Worm (Caenorhabditis elegans) whole organism, midembryonic: ENCODE results near the gene bath-9.

Experiments used
- T22C8.4 ChIP-seq: fragments of 200-800 bp; sonication (Bioruptor generic); IDR thresholded peaks from 2 replicates; pipeline ENCODE4 v1.3.6; 2022; ENCODE audit warnings: missing genetic modification characterization, missing compliant biosample characterization
- cog-1 ChIP-seq: sonication (generic microtip); optimal IDR thresholded peaks from 2 replicates; lab custom pipeline; 2016; ENCODE audit warnings: missing genetic modification characterization, missing compliant biosample characterization
- flt-1 ChIP-seq: fragments of 200-800 bp; sonication (Bioruptor generic); IDR thresholded peaks from 2 replicates; pipeline ENCODE4 v1.3.6; 2022; ENCODE audit warnings: missing genetic modification characterization, missing compliant biosample characterization
- klf-2 ChIP-seq: fragments of 200-800 bp; sonication (Bioruptor generic); conservative IDR thresholded peaks from 2 replicates; pipeline ENCODE4 v1.3.6; 2022; ENCODE audit warnings: missing genetic modification reagents, missing genetic modification characterization, missing compliant biosample characterization
- med-1 ChIP-seq: sonication (generic microtip); optimal IDR thresholded peaks from 2 replicates; lab custom pipeline; 2017; ENCODE audit warnings: missing genetic modification characterization, mild to moderate bottlenecking, missing compliant biosample characterization, antibody characterized with exemption, missing genetic modification reagents; ENCODE audit not compliant: insufficient read depth
- ref-1 ChIP-seq: fragments of 200-800 bp; sonication (Bioruptor generic); conservative IDR thresholded peaks from 2 replicates; pipeline ENCODE4 v1.3.6; 2022; ENCODE audit warnings: missing genetic modification reagents, missing genetic modification characterization, missing compliant biosample characterization
- tab-1 ChIP-seq: fragments of 200-800 bp; sonication (Bioruptor generic); IDR thresholded peaks from 2 replicates; pipeline ENCODE4 v1.3.6; 2022; ENCODE audit warnings: missing genetic modification characterization, missing compliant biosample characterization
- ztf-23 ChIP-seq: fragments of 200-800 bp; sonication (Bioruptor generic); IDR thresholded peaks from 2 replicates; pipeline ENCODE4 v1.3.6; 2022; ENCODE audit warnings: missing genetic modification reagents, missing genetic modification characterization, missing compliant biosample characterization
- ztf-29 ChIP-seq: fragments of 200-800 bp; sonication (Bioruptor generic); IDR thresholded peaks from 2 replicates; pipeline ENCODE4 v1.3.6; 2022; ENCODE audit warnings: missing genetic modification reagents, missing genetic modification characterization, missing compliant biosample characterization

Gene bath-9

DNA sequence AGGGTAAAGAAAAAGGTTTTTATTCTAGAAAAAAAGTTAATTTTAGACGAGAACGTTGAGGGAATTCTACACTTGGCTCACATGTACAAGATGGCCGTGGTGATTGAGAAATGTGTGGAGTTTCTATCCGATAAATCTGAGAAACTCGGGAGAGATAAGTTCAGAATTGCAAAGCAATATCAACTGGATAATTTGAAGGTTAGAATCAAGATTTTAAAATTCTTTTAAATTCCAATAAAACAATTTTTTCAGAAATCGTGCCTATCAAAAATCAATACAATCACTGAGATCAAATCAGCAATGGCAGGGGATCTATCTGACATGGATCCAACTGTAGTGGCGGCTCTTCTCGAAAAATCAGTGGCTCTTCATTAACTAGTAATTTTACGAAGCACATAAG is 1.4 kb downstream of the bath-9 start, which contains the start of gene Y49F6C.2:
Y49F6C.2 (plus strand) TSS at position 301 of the 400 bp plus-strand sequence.
- no peak for TF ChIP-seq ztf-23 (GFP tag; lab: Robert Waterston, UW)
- TF ChIP-seq flt-1 (GFP tag; lab: Robert Waterston, UW): no peak
- no peak for TF ChIP-seq T22C8.4 (GFP tag; lab: Robert Waterston, UW)
- TF ChIP-seq cog-1 (tag; lab: Kevin White, UChicago): no peak
- no peak for TF ChIP-seq tab-1 (GFP tag; lab: Robert Waterston, UW)
- no peak for TF ChIP-seq klf-2 (GFP tag; lab: Robert Waterston, UW)
- TF ChIP-seq ztf-29 (GFP tag; lab: Robert Waterston, UW): no peak
- no peak for TF ChIP-seq med-1
- no peak for TF ChIP-seq ref-1

DNA sequence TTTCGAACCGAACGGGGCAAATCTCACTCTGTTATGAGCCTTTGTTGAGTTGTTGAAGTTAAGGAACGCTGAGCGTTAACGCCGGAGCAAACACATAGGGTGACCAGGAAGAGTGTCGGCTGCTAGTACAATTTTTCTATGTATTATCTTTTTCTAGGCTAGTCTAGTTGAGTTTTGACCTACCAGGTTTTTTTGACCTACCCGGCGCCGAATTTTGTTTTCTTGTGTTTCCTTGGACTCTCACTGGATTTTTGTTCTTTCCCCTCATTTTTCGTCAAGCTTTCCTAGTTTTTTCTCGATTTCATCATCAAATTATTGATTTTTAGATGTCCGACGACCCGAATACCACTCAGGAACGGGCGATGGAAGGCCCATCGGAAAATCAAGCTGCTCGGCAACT is 4.6 kb downstream of the bath-9 start, which contains the start of gene T06D4.1:
T06D4.1 (plus strand) TSS at position 321 of the 400 bp plus-strand sequence.
- TF ChIP-seq tab-1 (GFP tag; lab: Robert Waterston, UW) (no peak), ztf-23 (GFP tag; lab: Robert Waterston, UW) (no peak), klf-2 (GFP tag; lab: Robert Waterston, UW) (no peak), cog-1 (tag; lab: Kevin White, UChicago) (no peak), ref-1 (no peak), flt-1 (GFP tag; lab: Robert Waterston, UW) (no peak), T22C8.4 (GFP tag; lab: Robert Waterston, UW) (no peak), med-1 (no peak), ztf-29 (GFP tag; lab: Robert Waterston, UW) (no peak)

DNA sequence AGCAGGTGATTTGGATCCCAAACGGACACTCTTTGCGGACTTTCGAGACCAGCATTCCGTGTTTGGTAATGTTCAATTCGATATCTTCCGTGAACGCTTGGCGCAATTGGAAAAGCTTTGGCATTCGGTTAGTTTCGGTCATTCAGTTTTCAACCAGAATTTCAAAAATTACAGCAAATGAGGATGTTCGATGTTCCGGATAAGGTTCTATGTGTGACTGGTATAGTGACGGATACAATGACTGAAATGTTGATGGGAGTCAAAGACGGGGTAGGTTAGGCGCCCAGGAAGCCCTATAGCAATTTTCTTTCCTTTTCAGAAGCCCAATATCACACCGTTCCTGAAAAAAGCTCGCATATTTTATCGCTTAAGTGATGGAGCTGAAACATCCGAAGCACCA is 6.2 kb downstream of the bath-9 start:
- TF ChIP-seq T22C8.4 (GFP tag; lab: Robert Waterston, UW): no peak
- TF ChIP-seq flt-1 (GFP tag; lab: Robert Waterston, UW): no peak
- TF ChIP-seq tab-1 (GFP tag; lab: Robert Waterston, UW): no peak
- no peak for TF ChIP-seq ztf-29 (GFP tag; lab: Robert Waterston, UW)
- TF ChIP-seq klf-2 (GFP tag; lab: Robert Waterston, UW): no peak
- TF ChIP-seq ztf-23 (GFP tag; lab: Robert Waterston, UW): no peak
- no peak for TF ChIP-seq ref-1
- no peak for TF ChIP-seq med-1
- no peak for TF ChIP-seq cog-1 (tag; lab: Kevin White, UChicago)

DNA sequence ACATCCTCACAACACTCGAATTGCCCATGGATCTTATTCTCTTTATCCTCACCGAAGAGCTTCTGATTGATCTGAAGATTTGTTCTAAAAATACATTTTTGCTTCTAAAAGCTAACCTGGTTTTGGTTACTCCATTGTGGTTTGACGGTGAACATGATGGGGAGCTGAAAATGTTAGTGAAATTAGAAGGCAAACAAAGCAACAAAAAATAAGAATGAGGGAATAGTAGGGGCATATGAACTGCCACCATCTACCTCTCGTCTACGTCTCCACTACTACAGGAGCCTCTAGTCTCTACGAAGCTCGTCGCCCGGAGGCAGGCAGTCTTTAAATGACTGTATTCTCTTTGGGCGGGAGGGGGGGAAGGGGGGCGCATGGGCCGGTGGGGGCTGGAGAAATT is 8.8 kb downstream of the bath-9 start, which contains the start of gene T06D4.2:
T06D4.2 (minus strand) TSS at position 170 of the 400 bp plus-strand sequence.
- TF ChIP-seq klf-2 (GFP tag; lab: Robert Waterston, UW): no peak
- no peak for TF ChIP-seq tab-1 (GFP tag; lab: Robert Waterston, UW)
- TF ChIP-seq ref-1: no peak
- TF ChIP-seq med-1: no peak
- TF ChIP-seq ztf-23 (GFP tag; lab: Robert Waterston, UW): no peak
- TF ChIP-seq flt-1 (GFP tag; lab: Robert Waterston, UW): no peak
- no peak for TF ChIP-seq ztf-29 (GFP tag; lab: Robert Waterston, UW)
- TF ChIP-seq cog-1 (tag; lab: Kevin White, UChicago): no peak
- TF ChIP-seq T22C8.4 (GFP tag; lab: Robert Waterston, UW): no peak

DNA sequence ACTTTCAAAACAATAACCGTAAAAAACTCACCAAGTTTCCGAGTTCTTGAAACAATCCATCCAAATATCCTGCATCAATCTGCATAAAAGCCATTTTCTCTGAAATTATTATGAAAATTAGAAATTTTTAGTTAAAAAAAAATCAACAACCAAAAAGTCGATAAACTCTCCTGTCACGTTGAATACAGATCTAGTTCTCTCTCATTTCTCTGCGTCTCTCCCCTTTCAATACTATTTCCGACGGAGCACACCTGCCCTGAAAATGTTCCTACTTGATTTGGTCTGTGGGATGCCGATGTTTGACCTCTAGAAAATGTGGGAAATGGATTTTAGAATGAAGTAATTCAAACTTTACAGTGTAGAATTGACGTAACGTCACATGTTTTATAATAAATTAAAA is 10.6 kb downstream of the bath-9 start, which contains the start of gene T06D4.6:
T06D4.6 (minus strand) TSS at position 101 of the 400 bp plus-strand sequence.
- TF ChIP-seq med-1: no peak
- TF ChIP-seq ref-1: no peak
- TF ChIP-seq tab-1 (GFP tag; lab: Robert Waterston, UW): no peak
- no peak for TF ChIP-seq cog-1 (tag; lab: Kevin White, UChicago)
- no peak for TF ChIP-seq T22C8.4 (GFP tag; lab: Robert Waterston, UW)
- no peak for TF ChIP-seq flt-1 (GFP tag; lab: Robert Waterston, UW)
- TF ChIP-seq klf-2 (GFP tag; lab: Robert Waterston, UW): no peak
- TF ChIP-seq ztf-29 (GFP tag; lab: Robert Waterston, UW): no peak
- TF ChIP-seq ztf-23 (GFP tag; lab: Robert Waterston, UW): no peak

DNA sequence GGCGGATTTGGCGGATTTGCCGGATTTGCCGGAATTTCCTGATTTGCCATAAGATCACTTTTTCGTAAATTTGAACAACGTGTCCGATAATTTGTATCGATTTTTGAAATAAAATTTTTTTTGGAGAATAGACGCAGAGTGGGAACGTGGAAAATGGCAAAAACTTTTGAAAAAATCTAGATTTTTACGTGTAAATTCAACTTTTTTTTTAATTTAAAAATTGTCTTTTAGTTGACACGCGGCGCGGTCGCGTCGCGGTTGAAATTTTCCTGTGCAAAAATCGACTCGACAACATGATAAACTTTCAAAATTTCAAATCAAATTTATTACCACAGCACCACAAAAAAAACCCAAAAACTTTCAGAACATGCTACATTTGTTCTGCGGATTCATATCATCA is 18.6 kb downstream of the bath-9 start, which contains the start of gene nep-20:
nep-20 (minus strand) TSS at position 101 of the 400 bp plus-strand sequence.
- TF ChIP-seq ref-1: no peak
- TF ChIP-seq flt-1 (GFP tag; lab: Robert Waterston, UW): no peak
- no peak for TF ChIP-seq tab-1 (GFP tag; lab: Robert Waterston, UW)
- no peak for TF ChIP-seq med-1
- no peak for TF ChIP-seq klf-2 (GFP tag; lab: Robert Waterston, UW)
- TF ChIP-seq T22C8.4 (GFP tag; lab: Robert Waterston, UW): no peak
- TF ChIP-seq cog-1 (tag; lab: Kevin White, UChicago): no peak
- TF ChIP-seq ztf-29 (GFP tag; lab: Robert Waterston, UW): no peak
- no peak for TF ChIP-seq ztf-23 (GFP tag; lab: Robert Waterston, UW)

DNA sequence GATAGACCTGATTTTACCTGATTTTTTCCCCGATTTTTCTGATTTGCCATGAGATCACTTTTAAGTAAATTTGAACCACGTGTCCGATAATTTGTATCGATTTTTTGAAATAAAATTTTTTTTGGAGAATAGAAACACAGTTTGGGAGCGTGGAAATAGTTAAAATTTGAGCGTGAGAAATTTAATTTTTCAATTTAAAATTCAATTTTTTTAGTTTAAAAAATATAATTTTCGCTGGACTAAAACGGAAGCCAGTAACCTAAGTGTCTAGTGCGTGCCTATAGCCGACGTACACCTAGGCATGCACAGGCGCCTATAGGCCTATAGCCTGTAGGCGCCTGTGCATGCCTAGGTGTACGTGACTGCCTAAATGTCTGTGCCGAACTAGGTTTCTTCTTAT is 22.3 kb downstream of the bath-9 start, which contains the start of gene nep-9:
nep-9 (minus strand) TSS at position 101 of the 400 bp plus-strand sequence.
- TF ChIP-seq ztf-29 (GFP tag; lab: Robert Waterston, UW) (no peak), ref-1 (no peak), med-1 (no peak), klf-2 (GFP tag; lab: Robert Waterston, UW) (no peak), tab-1 (GFP tag; lab: Robert Waterston, UW) (no peak)

DNA sequence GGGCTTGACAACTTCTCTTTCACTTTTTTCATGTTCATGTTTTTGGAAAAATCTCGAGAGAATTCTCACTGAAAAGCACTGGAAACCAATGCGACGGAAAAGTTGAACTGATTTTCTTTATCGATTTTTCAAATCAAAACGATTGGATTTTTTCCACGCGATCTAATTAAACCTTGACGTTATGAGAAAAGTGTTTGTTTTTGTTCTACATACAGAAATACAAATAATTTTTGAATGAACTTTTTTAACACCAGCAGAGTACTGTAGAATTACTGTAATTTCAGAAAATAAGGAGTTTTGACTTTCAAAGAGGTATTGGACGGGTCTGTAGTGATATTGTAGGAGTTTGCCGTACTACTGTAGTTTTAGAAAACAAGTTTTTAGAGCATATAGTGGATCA is 26.0 kb downstream of the bath-9 start, which contains the start of gene nep-10:
nep-10 (minus strand) TSS at position 101 of the 400 bp plus-strand sequence.
- no peak for TF ChIP-seq ztf-29 (GFP tag; lab: Robert Waterston, UW)
- TF ChIP-seq med-1: no peak
- no peak for TF ChIP-seq ztf-23 (GFP tag; lab: Robert Waterston, UW)
- no peak for TF ChIP-seq flt-1 (GFP tag; lab: Robert Waterston, UW)
- TF ChIP-seq klf-2 (GFP tag; lab: Robert Waterston, UW): no peak
- no peak for TF ChIP-seq cog-1 (tag; lab: Kevin White, UChicago)
- TF ChIP-seq ref-1: no peak
- no peak for TF ChIP-seq T22C8.4 (GFP tag; lab: Robert Waterston, UW)
- TF ChIP-seq tab-1 (GFP tag; lab: Robert Waterston, UW): no peak

DNA sequence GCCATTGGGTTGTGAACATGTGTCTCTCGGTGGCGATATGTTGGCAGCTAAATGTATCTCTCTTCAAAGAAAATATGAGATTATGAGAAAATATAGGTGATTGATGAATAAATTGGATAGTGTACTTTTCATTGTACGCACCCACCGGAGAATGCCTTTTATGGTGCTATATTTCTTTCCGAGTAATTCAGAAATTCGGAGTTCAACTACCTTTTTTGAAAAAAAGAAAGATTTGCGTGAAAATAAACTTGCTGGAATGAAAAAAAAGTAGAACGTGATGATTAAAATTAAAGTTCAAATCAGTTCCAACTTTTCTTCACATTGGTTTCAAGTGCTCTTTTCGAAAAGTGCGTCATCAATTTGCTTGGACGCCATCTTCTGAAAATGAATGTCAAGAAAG is 26.6 kb downstream of the bath-9 start, which contains the start of gene nep-8:
nep-8 (plus strand) TSS at position 301 of the 400 bp plus-strand sequence.
- TF ChIP-seq klf-2 (GFP tag; lab: Robert Waterston, UW) (no peak), T22C8.4 (GFP tag; lab: Robert Waterston, UW) (no peak), med-1 (no peak), ref-1 (no peak), flt-1 (GFP tag; lab: Robert Waterston, UW) (no peak), ztf-23 (GFP tag; lab: Robert Waterston, UW) (no peak), cog-1 (tag; lab: Kevin White, UChicago) (no peak), tab-1 (GFP tag; lab: Robert Waterston, UW) (no peak), ztf-29 (GFP tag; lab: Robert Waterston, UW) (no peak)
